Fruit fly (Drosophila melanogaster): ENCODE measurements around the gene trol.

trol gene

DNA sequence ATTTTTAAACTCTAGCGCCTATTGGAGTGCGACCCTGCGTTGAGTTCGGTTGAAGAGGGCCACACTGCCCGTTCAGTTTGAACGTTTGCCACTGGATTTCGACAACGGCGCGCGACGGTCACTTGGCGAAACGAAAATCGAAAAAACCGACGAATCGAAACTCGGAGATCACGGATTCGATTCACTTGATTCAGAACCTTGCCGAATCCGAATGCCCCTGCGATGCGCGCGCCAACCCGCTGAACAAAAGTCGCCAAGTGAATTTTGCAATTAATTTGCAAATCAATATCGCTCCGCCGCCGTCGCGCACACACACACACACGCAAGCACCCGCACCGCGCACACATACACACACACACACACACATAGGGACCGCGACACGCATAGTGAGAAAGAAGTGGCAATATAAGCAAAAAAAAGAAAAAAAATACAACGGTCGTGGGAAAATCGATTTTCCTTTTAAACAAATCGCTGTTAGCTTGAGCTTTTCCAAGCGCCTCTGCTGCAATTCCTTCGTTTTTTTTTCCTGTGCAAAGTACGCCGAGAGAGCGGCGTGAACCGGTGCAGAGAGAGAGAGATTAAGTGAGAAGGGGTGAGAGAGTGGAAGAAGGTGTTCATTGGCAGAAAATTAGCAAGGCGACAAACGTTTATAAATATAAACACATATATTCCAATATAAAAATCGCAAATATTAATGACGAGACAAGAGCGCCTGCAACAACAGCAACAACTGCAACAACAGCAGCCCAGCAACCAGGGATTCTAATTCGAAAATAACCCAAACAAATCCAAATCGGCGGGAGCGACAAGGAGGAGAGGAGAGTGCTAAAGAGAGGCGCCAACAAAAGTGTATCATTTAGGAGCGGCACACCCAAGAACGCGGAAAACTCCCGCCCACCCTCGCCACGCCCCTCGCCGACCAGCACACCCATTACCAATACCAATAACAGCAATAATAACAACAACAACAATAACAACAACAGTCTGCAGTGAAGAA lies 43.5 kb upstream of the trol start, which contains the start of gene egh (continued):
- TF ChIP-seq Antp (GFP tag; optimal IDR thresholded peaks at IDR 0.05) (no peak), h (optimal IDR thresholded peaks at IDR 0.05) (no peak), CG7556 (GFP tag; optimal IDR thresholded peaks at IDR 0.05) (no peak), Gsc (GFP tag; IDR thresholded peaks at IDR 0.05) (no peak), MBD-R2 (GFP tag; IDR thresholded peaks at IDR 0.05) (peak; percentile 58), CG7963 (GFP tag; IDR thresholded peaks at IDR 0.05; ENCODE audit: partially characterized antibody) (no peak), Dll (GFP tag; IDR thresholded peaks at IDR 0.05; ENCODE audit: partially characterized antibody) (no peak), oc (tag; optimal IDR thresholded peaks at IDR 0.05) (no peak), sqz (GFP tag; optimal IDR thresholded peaks at IDR 0.05) (peak; percentile 74), CG13894 (tag; optimal IDR thresholded peaks at IDR 0.05) (peak; percentile 3), CG4424 (GFP tag; optimal IDR thresholded peaks at IDR 0.05) (no peak), CG34224 (GFP tag; IDR thresholded peaks at IDR 0.05; ENCODE audit: partially characterized antibody) (no peak), slp2 (GFP tag; optimal IDR thresholded peaks at IDR 0.05) (no peak), crol (GFP tag; IDR thresholded peaks at IDR 0.05) (no peak; the same call in 1 of the 2 replicates), Spps (tag; optimal IDR thresholded peaks at IDR 0.05) (no peak), usp (GFP tag; optimal IDR thresholded peaks at IDR 0.05) (no peak), CG3407 (GFP tag; optimal IDR thresholded peaks at IDR 0.05) (no peak), Fer3 (tag; optimal IDR thresholded peaks at IDR 0.05) (no peak), CG12391 (tag; optimal IDR thresholded peaks at IDR 0.05) (no peak), tll (GFP tag; optimal IDR thresholded peaks at IDR 0.05) (no peak), CG34376 (GFP tag; optimal IDR thresholded peaks at IDR 0.05) (peak; percentile 34), B-H1 (GFP tag; IDR thresholded peaks at IDR 0.05) (no peak; the same call in 2 of the 3 replicates), amos (GFP tag; IDR thresholded peaks at IDR 0.05; ENCODE audit: partially characterized antibody) (peak; percentile 39), Dfd (GFP tag; optimal IDR thresholded peaks at IDR 0.05) (peak in 1 of 2 experiments; percentile 58), CG5245 (GFP tag; optimal IDR thresholded peaks at IDR 0.05) (no peak), CG2120 (GFP tag; optimal IDR thresholded peaks at IDR 0.05) (peak; percentile 36), HmgD (GFP tag; optimal IDR thresholded peaks at IDR 0.05) (peak; percentile 13), Hr3 (GFP tag; optimal IDR thresholded peaks at IDR 0.05) (no peak), Blimp-1 (GFP tag; optimal IDR thresholded peaks at IDR 0.05) (no peak), CG10431 (GFP tag; optimal IDR thresholded peaks at IDR 0.05) (no peak), Asciz (GFP tag; optimal IDR thresholded peaks at IDR 0.05) (no peak), CG10565 (GFP tag; optimal IDR thresholded peaks at IDR 0.05) (no peak), bbx (GFP tag; IDR thresholded peaks at IDR 0.05; ENCODE audit: partially characterized antibody) (peak; percentile 39), Rfx (GFP tag; IDR thresholded peaks at IDR 0.05) (peak; percentile 23; the same call in 1 of the 2 replicates), ro (GFP tag; IDR thresholded peaks at IDR 0.05) (no peak), otp (GFP tag; IDR thresholded peaks at IDR 0.05) (no peak), Myb (GFP tag; optimal IDR thresholded peaks at IDR 0.05) (peak; percentile 67), Dad (GFP tag; optimal IDR thresholded peaks at IDR 0.05) (peak; percentile 2), Xrp1 (GFP tag; IDR thresholded peaks at IDR 0.05) (0 out of 2 replicates have a peak, but pooled peaks have one; percentile 13), br (optimal IDR thresholded peaks at IDR 0.05) (no peak), odd (GFP tag; optimal IDR thresholded peaks at IDR 0.05) (no peak), fu2 (GFP tag; optimal IDR thresholded peaks at IDR 0.05) (no peak), grau (tag; optimal IDR thresholded peaks at IDR 0.05) (no peak), Adf1 (GFP tag; IDR thresholded peaks at IDR 0.05) (peak; percentile 35; the same call in 1 of the 2 replicates), z (GFP tag; IDR thresholded peaks at IDR 0.05) (no peak), salm (tag; optimal IDR thresholded peaks at IDR 0.05) (no peak), Dip2 (GFP tag; IDR thresholded peaks at IDR 0.05) (no peak), CG14965 (GFP tag; optimal IDR thresholded peaks at IDR 0.05; ENCODE audit: borderline replicate concordance) (no peak), Rx (GFP tag; IDR thresholded peaks at IDR 0.05) (peak; percentile 15; the same call in 1 of the 2 replicates)
